Fruit fly (Drosophila melanogaster): Measurements from ENCODE around the gene CG6683.
A peak's percentile ranks its signal among the peaks of the same experiment; 100 is the strongest.

Gene CG6683

DNA sequence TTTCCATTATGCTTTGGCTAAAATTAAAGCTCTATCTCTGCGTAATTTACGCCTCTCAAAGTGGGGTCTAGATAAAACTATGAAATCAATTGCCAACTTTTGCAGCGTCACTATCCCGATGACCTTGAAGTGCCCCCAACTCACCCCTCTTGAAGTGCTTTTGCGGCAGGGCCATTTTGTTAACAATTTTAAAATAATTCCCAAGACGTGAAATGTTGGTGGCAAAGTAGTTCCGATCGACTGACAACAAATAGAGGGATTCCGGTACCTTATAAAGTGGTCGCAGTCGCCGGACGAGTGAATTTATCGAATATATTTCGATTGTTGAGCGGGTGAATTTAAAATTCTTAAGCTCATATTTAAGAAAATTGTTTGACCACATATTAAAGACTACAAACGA, 8.5 kb upstream of the CG6683 start, which contains the start of gene GstO2:
GstO2 (minus strand) TSS at position 245 of the 400 bp plus-strand sequence.
- TF ChIP-seq Oaz (GFP tag; IDR thresholded peaks at IDR 0.05) (no peak), CG11560 (tag; IDR thresholded peaks at IDR 0.05) (peak; percentile 96), Dll (GFP tag; IDR thresholded peaks at IDR 0.05; ENCODE audit: partially characterized antibody) (peak; percentile 60; the same call in 3 of the 4 replicates), CG2116 (GFP tag; optimal IDR thresholded peaks at IDR 0.05) (peak; percentile 47), ro (GFP tag; IDR thresholded peaks at IDR 0.05) (no peak), lola (GFP tag; optimal IDR thresholded peaks at IDR 0.05) (no peak), stwl (tag; optimal IDR thresholded peaks at IDR 0.05) (peak; percentile 31), MESR4 (GFP tag; optimal IDR thresholded peaks at IDR 0.05) (peak; percentile 64), Eip74EF (GFP tag; optimal IDR thresholded peaks at IDR 0.05) (no peak), CG31441 (GFP tag; IDR thresholded peaks at IDR 0.05) (no peak), crc (GFP tag; optimal IDR thresholded peaks at IDR 0.05) (no peak), Ets65A (GFP tag) (no peak), BtbVII (GFP tag; optimal IDR thresholded peaks at IDR 0.05) (no peak), CG2199 (GFP tag; IDR thresholded peaks at IDR 0.05) (no peak), CG6765 (GFP tag; optimal IDR thresholded peaks at IDR 0.05) (no peak), CG10366 (GFP tag; IDR thresholded peaks at IDR 0.05) (no peak), oc (tag; optimal IDR thresholded peaks at IDR 0.05) (no peak), slbo (GFP tag; IDR thresholded peaks at IDR 0.05) (no peak), Bgb (GFP tag; IDR thresholded peaks at IDR 0.05; ENCODE audit: partially characterized antibody) (peak; percentile 50), Scr (GFP tag; IDR thresholded peaks at IDR 0.05; ENCODE audit: partially characterized antibody) (peak; percentile 47; the same call in 1 of the 2 replicates), trem (tag; optimal IDR thresholded peaks at IDR 0.05) (peak; percentile 33), gt (GFP tag; IDR thresholded peaks at IDR 0.05) (no peak), ftz-f1 (GFP tag; optimal IDR thresholded peaks at IDR 0.05) (peak; percentile 51), cato (GFP tag; optimal IDR thresholded peaks at IDR 0.05; ENCODE audit: borderline replicate concordance) (no peak), PHDP (tag; optimal IDR thresholded peaks at IDR 0.05) (no peak), trh (GFP tag; optimal IDR thresholded peaks at IDR 0.05) (no peak), twi (tag; optimal IDR thresholded peaks at IDR 0.05) (no peak), bowl (GFP tag; IDR thresholded peaks at IDR 0.05) (no peak), tna (GFP tag; IDR thresholded peaks at IDR 0.05; ENCODE audit: partially characterized antibody) (no peak), CG4360 (GFP tag; IDR thresholded peaks at IDR 0.05) (no peak), Sox102F (GFP tag; optimal IDR thresholded peaks at IDR 0.05) (no peak), Mad (GFP tag; optimal IDR thresholded peaks at IDR 0.05) (no peak), CG12236 (GFP tag; optimal IDR thresholded peaks at IDR 0.05) (no peak), zen (tag; optimal IDR thresholded peaks at IDR 0.05) (no peak), org-1 (GFP tag; optimal IDR thresholded peaks at IDR 0.05) (no peak), eve (GFP tag; optimal IDR thresholded peaks at IDR 0.05) (no peak), Elba2 (GFP tag; optimal IDR thresholded peaks at IDR 0.05) (no peak), abd-A (tag; optimal IDR thresholded peaks at IDR 0.05) (no peak), phol (tag; optimal IDR thresholded peaks at IDR 0.05) (peak; percentile 14), MTF-1 (GFP tag; optimal IDR thresholded peaks at IDR 0.05; ENCODE audit: borderline replicate concordance) (no peak), Dref (GFP tag; IDR thresholded peaks at IDR 0.05) (peak; percentile 70), ci (GFP tag; IDR thresholded peaks at IDR 0.05) (no peak), kay (GFP tag; optimal IDR thresholded peaks at IDR 0.05) (no peak), CG1647 (GFP tag; optimal IDR thresholded peaks at IDR 0.05) (no peak), CG34376 (GFP tag; optimal IDR thresholded peaks at IDR 0.05) (peak; percentile 14), jumu (GFP tag; optimal IDR thresholded peaks at IDR 0.05) (no peak), wdn (GFP tag; IDR thresholded peaks at IDR 0.05) (no peak), CG1602 (GFP tag; optimal IDR thresholded peaks at IDR 0.05) (no peak), Hey (tag; optimal IDR thresholded peaks at IDR 0.05) (no peak), ken (GFP tag; IDR thresholded peaks at IDR 0.05) (no peak), fd96Cb (tag; optimal IDR thresholded peaks at IDR 0.05) (no peak)
